Worm (Caenorhabditis elegans) whole organism, early embryonic: Measurements from ENCODE around the gene sul-1.

ENCODE experiments used
- B0310.2 ChIP-seq: sonication (generic microtip); optimal IDR thresholded peaks from 2 replicates; lab custom pipeline; 2016; ENCODE audit warnings: mild to moderate bottlenecking, missing genetic modification characterization, missing compliant biosample characterization
- F13C5.2 ChIP-seq: sonication (generic microtip); optimal IDR thresholded peaks from 2 replicates; lab custom pipeline; 2017; ENCODE audit warnings: mild to moderate bottlenecking, missing genetic modification characterization, inconsistent platforms, missing compliant biosample characterization
- aly-1 ChIP-seq: sonication (generic microtip); optimal IDR thresholded peaks from 2 replicates; lab custom pipeline; 2016; ENCODE audit warnings: missing genetic modification characterization, missing compliant biosample characterization
- ama-1 ChIP-seq: fragments of 150-350 bp; optimal IDR thresholded peaks from 2 replicates; lab custom pipeline; 2014
- ceh-13 ChIP-seq: fragments of 200-800 bp; sonication (Bioruptor generic); optimal IDR thresholded peaks from 2 replicates; lab custom pipeline; 2018; ENCODE audit warnings: mild to moderate bottlenecking, missing genetic modification characterization, missing compliant biosample characterization
- ceh-36 ChIP-seq: sonication (generic microtip); optimal IDR thresholded peaks from 2 replicates; lab custom pipeline; 2016; ENCODE audit warnings: missing genetic modification characterization, inconsistent platforms, missing compliant biosample characterization
- ets-7 ChIP-seq: sonication (generic microtip); optimal IDR thresholded peaks from 2 replicates; lab custom pipeline; 2016; ENCODE audit warnings: missing genotype, missing genetic modification characterization, missing compliant biosample characterization
- flt-1 ChIP-seq: fragments of 200-800 bp; sonication (Bioruptor generic); IDR thresholded peaks from 2 replicates; pipeline ENCODE4 v1.3.6; 2022; ENCODE audit warnings: missing genetic modification characterization, missing compliant biosample characterization
- hmbx-1 ChIP-seq: sonication (generic microtip); optimal IDR thresholded peaks from 2 replicates; lab custom pipeline; 2016; ENCODE audit warnings: mild to moderate bottlenecking, missing genetic modification characterization, missing compliant biosample characterization
- hmg-4 ChIP-seq: fragments of 200-800 bp; sonication (Bioruptor generic); optimal IDR thresholded peaks from 2 replicates; lab custom pipeline; 2018; ENCODE audit warnings: mild to moderate bottlenecking, missing genetic modification characterization, missing compliant biosample characterization
- hnd-1 ChIP-seq: sonication (generic microtip); optimal IDR thresholded peaks from 2 replicates; lab custom pipeline; 2016; ENCODE audit warnings: missing genetic modification characterization, missing compliant biosample characterization
- pes-1 ChIP-seq: fragments of 200-800 bp; sonication (Bioruptor generic); IDR thresholded peaks from 2 replicates; pipeline ENCODE4 v1.3.6; 2022; ENCODE audit warnings: missing genetic modification reagents, missing genetic modification characterization, missing compliant biosample characterization
- scrt-1 ChIP-seq: fragments of 200-800 bp; sonication (Bioruptor generic); IDR thresholded peaks from 2 replicates; pipeline ENCODE4 v1.3.6; 2022; ENCODE audit warnings: missing genetic modification characterization, missing compliant biosample characterization
- sea-1 ChIP-seq: fragments of 200-800 bp; sonication (Bioruptor generic); conservative IDR thresholded peaks from 2 replicates; pipeline ENCODE4 v1.3.6; 2022; ENCODE audit warnings: missing genetic modification characterization, missing compliant biosample characterization
- tbx-11 ChIP-seq: fragments of 200-800 bp; sonication (Bioruptor generic); IDR thresholded peaks from 2 replicates; pipeline ENCODE4 v1.3.6; 2022; ENCODE audit warnings: missing genetic modification characterization, missing compliant biosample characterization
- tbx-37 ChIP-seq: fragments of 200-800 bp; sonication (Bioruptor generic); conservative IDR thresholded peaks from 2 replicates; pipeline ENCODE4 v1.3.6; 2022; ENCODE audit warnings: missing genetic modification reagents, missing genetic modification characterization, missing compliant biosample characterization
- tra-4 ChIP-seq: sonication (generic microtip); optimal IDR thresholded peaks from 2 replicates; lab custom pipeline; 2017; ENCODE audit warnings: missing genetic modification characterization, missing compliant biosample characterization

The sul-1 gene

DNA sequence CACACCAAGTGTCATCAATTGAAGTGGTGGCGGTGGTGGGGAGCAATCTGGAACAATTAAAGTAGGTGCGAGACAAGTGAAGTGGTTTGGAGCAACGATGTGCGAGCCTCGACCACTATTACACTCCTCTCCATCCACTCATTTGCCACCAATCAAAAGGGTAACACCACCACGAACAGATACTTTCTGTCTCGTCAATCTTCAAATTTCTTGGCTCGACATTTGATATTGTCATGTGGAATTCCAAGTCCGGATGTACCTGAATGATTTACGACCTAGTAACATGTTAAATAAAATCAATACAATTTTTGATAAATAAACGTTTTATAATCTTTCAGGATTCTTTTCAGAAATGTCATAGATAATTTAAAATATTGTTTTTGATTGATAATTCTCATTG, at the start of gene sul-1:
Gene sul-1 (minus strand): TSS at position 101 of the 400 bp plus-strand sequence.
- TF ChIP-seq hmbx-1 (tag; lab: Kevin White, UChicago): no peak
- TF ChIP-seq ceh-36: no peak
- no peak for TF ChIP-seq hnd-1 (tag; lab: Kevin White, UChicago)
- TF ChIP-seq flt-1 (GFP tag; lab: Robert Waterston, UW): no peak
- TF ChIP-seq pes-1 (GFP tag; lab: Robert Waterston, UW): no peak
- TF ChIP-seq tra-4: no peak
- TF ChIP-seq tbx-11 (GFP tag; lab: Robert Waterston, UW): no peak
- no peak for TF ChIP-seq sea-1 (GFP tag; lab: Robert Waterston, UW)
- no peak for TF ChIP-seq ets-7 (tag; lab: Kevin White, UChicago)
- TF ChIP-seq B0310.2 (tag; lab: Kevin White, UChicago): no peak
- no peak for TF ChIP-seq F13C5.2 (tag; lab: Kevin White, UChicago)
- no peak for TF ChIP-seq aly-1 (tag; lab: Kevin White, UChicago)
- TF ChIP-seq tbx-37 (GFP tag; lab: Robert Waterston, UW): no peak

- TF ChIP-seq pes-1 (GFP tag; lab: Robert Waterston, UW): no peak
- peak; percentile 17 for TF ChIP-seq ceh-36
- TF ChIP-seq tbx-37 (GFP tag; lab: Robert Waterston, UW): no peak
These were observed 46.1 kb upstream of the sul-1 start for ce11 chrX:3316830-3317229.

- TF ChIP-seq F13C5.2 (tag; lab: Kevin White, UChicago): no peak
- no peak for TF ChIP-seq B0310.2 (tag; lab: Kevin White, UChicago)
- no peak for TF ChIP-seq hmg-4 (GFP tag; lab: Kevin White, UChicago)
- TF ChIP-seq ceh-13: no peak
- TF ChIP-seq aly-1 (tag; lab: Kevin White, UChicago): no peak
- TF ChIP-seq ceh-36: no peak
- no peak for TF ChIP-seq scrt-1 (GFP tag; lab: Robert Waterston, UW)
- no peak for TF ChIP-seq sea-1 (GFP tag; lab: Robert Waterston, UW)
- no peak for TF ChIP-seq flt-1 (GFP tag; lab: Robert Waterston, UW)
- TF ChIP-seq ama-1 (lab: Kevin White, UChicago): no peak
- TF ChIP-seq ets-7 (tag; lab: Kevin White, UChicago): no peak
- TF ChIP-seq tbx-11 (GFP tag; lab: Robert Waterston, UW): no peak
- TF ChIP-seq pes-1 (GFP tag; lab: Robert Waterston, UW): no peak
- TF ChIP-seq hnd-1 (tag; lab: Kevin White, UChicago): no peak
- no peak for TF ChIP-seq tra-4
These were observed 45.4 kb upstream of the sul-1 start for ce11 chrX:3315891-3316657.

ce11 chrX:3315014-3315413, 44.3 kb upstream of the sul-1 start, which contains the start of gene ddr-2:
TSS of gene ddr-2 (plus strand) at chrX:3315314.
- TF ChIP-seq hmg-4 (GFP tag; lab: Kevin White, UChicago) (no peak), scrt-1 (GFP tag; lab: Robert Waterston, UW) (no peak), sea-1 (GFP tag; lab: Robert Waterston, UW) (no peak), hmbx-1 (tag; lab: Kevin White, UChicago) (no peak), hnd-1 (tag; lab: Kevin White, UChicago) (no peak), ceh-13 (no peak), ets-7 (tag; lab: Kevin White, UChicago) (no peak), F13C5.2 (tag; lab: Kevin White, UChicago) (no peak)

ce11 chrX:3313939-3314338, 43.2 kb upstream of the sul-1 start:
- TF ChIP-seq F13C5.2 (tag; lab: Kevin White, UChicago): peak; percentile 21
- no peak for TF ChIP-seq hmg-4 (GFP tag; lab: Kevin White, UChicago)

DNA sequence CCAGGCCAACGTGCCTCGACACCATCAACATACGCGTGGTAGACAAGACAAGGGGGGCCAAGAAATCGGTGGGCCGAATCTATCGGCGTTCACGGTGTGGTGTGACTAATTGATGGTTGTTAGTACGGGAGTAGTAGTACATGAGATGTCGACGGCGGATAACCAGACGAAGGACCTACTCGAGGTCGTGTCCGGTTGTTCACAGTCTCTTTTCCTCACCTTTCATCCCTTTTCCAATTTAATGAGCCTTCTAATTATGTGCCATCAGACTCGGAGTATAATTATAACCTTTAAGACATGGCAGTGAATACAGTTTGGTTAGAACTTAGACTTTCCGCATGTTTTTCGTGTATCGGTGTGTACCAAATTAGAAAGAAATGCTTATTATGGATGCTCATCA, 40.0 kb upstream of the sul-1 start:
- TF ChIP-seq tbx-11 (GFP tag; lab: Robert Waterston, UW) (no peak), hmbx-1 (tag; lab: Kevin White, UChicago) (no peak), tbx-37 (GFP tag; lab: Robert Waterston, UW) (no peak), flt-1 (GFP tag; lab: Robert Waterston, UW) (no peak), hnd-1 (tag; lab: Kevin White, UChicago) (no peak), pes-1 (GFP tag; lab: Robert Waterston, UW) (no peak), B0310.2 (tag; lab: Kevin White, UChicago) (no peak), ceh-36 (no peak), ets-7 (tag; lab: Kevin White, UChicago) (no peak), sea-1 (GFP tag; lab: Robert Waterston, UW) (no peak), tra-4 (no peak), ama-1 (lab: Kevin White, UChicago) (no peak), ceh-13 (no peak)

ce11 chrX:3306594-3307296, 36.0 kb upstream of the sul-1 start:
- TF ChIP-seq hmbx-1 (tag; lab: Kevin White, UChicago) (no peak), tbx-37 (GFP tag; lab: Robert Waterston, UW) (no peak), hmg-4 (GFP tag; lab: Kevin White, UChicago) (no peak), pes-1 (GFP tag; lab: Robert Waterston, UW) (no peak), scrt-1 (GFP tag; lab: Robert Waterston, UW) (no peak), B0310.2 (tag; lab: Kevin White, UChicago) (no peak), flt-1 (GFP tag; lab: Robert Waterston, UW) (no peak), hnd-1 (tag; lab: Kevin White, UChicago) (no peak), F13C5.2 (tag; lab: Kevin White, UChicago) (no peak), ama-1 (lab: Kevin White, UChicago) (no peak), tbx-11 (GFP tag; lab: Robert Waterston, UW) (no peak), tra-4 (no peak), ets-7 (tag; lab: Kevin White, UChicago) (no peak)
